Worm (Caenorhabditis elegans): Measurements from ENCODE around the gene W01C8.1.
A peak's percentile ranks its signal among the peaks of the same experiment; 100 is the strongest.

Gene W01C8.1

ce11 chrX:5699555-5699954 lies 7.4 kb downstream of the W01C8.1 start:
- TF ChIP-seq flt-1 (GFP tag; IDR thresholded peaks at IDR 0.05) (no peak), med-1 (GFP tag; optimal IDR thresholded peaks at IDR 0.05; ENCODE audit: insufficient read depth) (no peak), klf-2 (GFP tag; conservative IDR thresholded peaks at IDR 0.05) (no peak), ref-1 (GFP tag; conservative IDR thresholded peaks at IDR 0.05) (no peak), T22C8.4 (GFP tag; IDR thresholded peaks at IDR 0.05) (no peak), ztf-29 (GFP tag; IDR thresholded peaks at IDR 0.05) (no peak), cog-1 (tag; optimal IDR thresholded peaks at IDR 0.05) (no peak), tab-1 (GFP tag; IDR thresholded peaks at IDR 0.05) (no peak), ztf-23 (GFP tag; IDR thresholded peaks at IDR 0.05) (no peak)

- TF ChIP-seq flt-1 (GFP tag; IDR thresholded peaks at IDR 0.05) (peak; percentile 99), cog-1 (tag; optimal IDR thresholded peaks at IDR 0.05) (peak; percentile 77), klf-2 (GFP tag; conservative IDR thresholded peaks at IDR 0.05) (peak; percentile 92), med-1 (GFP tag; optimal IDR thresholded peaks at IDR 0.05; ENCODE audit: insufficient read depth) (peak; percentile 81), T22C8.4 (GFP tag; IDR thresholded peaks at IDR 0.05) (peak; percentile 97), ztf-23 (GFP tag; IDR thresholded peaks at IDR 0.05) (peak; percentile 97), ref-1 (GFP tag; conservative IDR thresholded peaks at IDR 0.05) (peak; percentile 92), ztf-29 (GFP tag; IDR thresholded peaks at IDR 0.05) (peak; percentile 92), tab-1 (GFP tag; IDR thresholded peaks at IDR 0.05) (peak; percentile 98)
Observed at ce11 chrX:5707809-5708208, 15.6 kb downstream of the W01C8.1 start.

ce11 chrX:5709205-5709604 lies 17.0 kb downstream of the W01C8.1 start:
- TF ChIP-seq flt-1 (GFP tag; IDR thresholded peaks at IDR 0.05): no peak
- no peak for TF ChIP-seq med-1 (GFP tag; optimal IDR thresholded peaks at IDR 0.05; ENCODE audit: insufficient read depth)
- TF ChIP-seq ref-1 (GFP tag; conservative IDR thresholded peaks at IDR 0.05): no peak
- no peak for TF ChIP-seq klf-2 (GFP tag; conservative IDR thresholded peaks at IDR 0.05)
- no peak for TF ChIP-seq T22C8.4 (GFP tag; IDR thresholded peaks at IDR 0.05)
- TF ChIP-seq ztf-23 (GFP tag; IDR thresholded peaks at IDR 0.05): no peak
- TF ChIP-seq cog-1 (tag; optimal IDR thresholded peaks at IDR 0.05): no peak
- no peak for TF ChIP-seq ztf-29 (GFP tag; IDR thresholded peaks at IDR 0.05)
- no peak for TF ChIP-seq tab-1 (GFP tag; IDR thresholded peaks at IDR 0.05)

- TF ChIP-seq ztf-23 (GFP tag; IDR thresholded peaks at IDR 0.05) (no peak), flt-1 (GFP tag; IDR thresholded peaks at IDR 0.05) (no peak), tab-1 (GFP tag; IDR thresholded peaks at IDR 0.05) (no peak)
Observed at ce11 chrX:5710637-5711036, 18.4 kb downstream of the W01C8.1 start, which contains the start of gene cat-1. Gene cat-1, minus strand, starts transcription at chrX:5710737.

- TF ChIP-seq flt-1 (GFP tag; IDR thresholded peaks at IDR 0.05) (peak; percentile 40; the same call in 1 of the 2 replicates), med-1 (GFP tag; optimal IDR thresholded peaks at IDR 0.05; ENCODE audit: insufficient read depth) (no peak), cog-1 (tag; optimal IDR thresholded peaks at IDR 0.05) (no peak), tab-1 (GFP tag; IDR thresholded peaks at IDR 0.05) (no peak; the same call in 1 of the 2 replicates), ztf-23 (GFP tag; IDR thresholded peaks at IDR 0.05) (peak; percentile 38; the same call in 1 of the 2 replicates)
Observed at ce11 chrX:5713479-5713878, 21.3 kb downstream of the W01C8.1 start.

ce11 chrX:5714077-5714675 lies 22.0 kb downstream of the W01C8.1 start, which contains the start of gene cyp-43A1:
Gene cyp-43A1, plus strand, starts transcription at chrX:5714522.
- no peak for TF ChIP-seq klf-2 (GFP tag; conservative IDR thresholded peaks at IDR 0.05)
- TF ChIP-seq ztf-23 (GFP tag; IDR thresholded peaks at IDR 0.05): no peak
- no peak for TF ChIP-seq ref-1 (GFP tag; conservative IDR thresholded peaks at IDR 0.05)

- TF ChIP-seq ztf-23 (GFP tag; IDR thresholded peaks at IDR 0.05) (no peak), ztf-29 (GFP tag; IDR thresholded peaks at IDR 0.05) (no peak), T22C8.4 (GFP tag; IDR thresholded peaks at IDR 0.05) (no peak), tab-1 (GFP tag; IDR thresholded peaks at IDR 0.05) (no peak), med-1 (GFP tag; optimal IDR thresholded peaks at IDR 0.05; ENCODE audit: insufficient read depth) (no peak), flt-1 (GFP tag; IDR thresholded peaks at IDR 0.05) (no peak)
Observed at ce11 chrX:5715369-5715768, 23.2 kb downstream of the W01C8.1 start.

ce11 chrX:5715831-5716364 lies 23.7 kb downstream of the W01C8.1 start:
- no peak for TF ChIP-seq cog-1 (tag; optimal IDR thresholded peaks at IDR 0.05)
- no peak for TF ChIP-seq T22C8.4 (GFP tag; IDR thresholded peaks at IDR 0.05)
- TF ChIP-seq med-1 (GFP tag; optimal IDR thresholded peaks at IDR 0.05; ENCODE audit: insufficient read depth): no peak
- TF ChIP-seq ztf-23 (GFP tag; IDR thresholded peaks at IDR 0.05): no peak
- no peak for TF ChIP-seq klf-2 (GFP tag; conservative IDR thresholded peaks at IDR 0.05)
- no peak for TF ChIP-seq flt-1 (GFP tag; IDR thresholded peaks at IDR 0.05)
- no peak for TF ChIP-seq tab-1 (GFP tag; IDR thresholded peaks at IDR 0.05)
- TF ChIP-seq ref-1 (GFP tag; conservative IDR thresholded peaks at IDR 0.05): no peak
- TF ChIP-seq ztf-29 (GFP tag; IDR thresholded peaks at IDR 0.05): no peak

- no peak for TF ChIP-seq ref-1 (GFP tag; conservative IDR thresholded peaks at IDR 0.05)
- TF ChIP-seq klf-2 (GFP tag; conservative IDR thresholded peaks at IDR 0.05): no peak
- no peak for TF ChIP-seq ztf-23 (GFP tag; IDR thresholded peaks at IDR 0.05)
- TF ChIP-seq ztf-29 (GFP tag; IDR thresholded peaks at IDR 0.05): no peak
- TF ChIP-seq T22C8.4 (GFP tag; IDR thresholded peaks at IDR 0.05): no peak
- no peak for TF ChIP-seq flt-1 (GFP tag; IDR thresholded peaks at IDR 0.05)
- no peak for TF ChIP-seq med-1 (GFP tag; optimal IDR thresholded peaks at IDR 0.05; ENCODE audit: insufficient read depth)
- no peak for TF ChIP-seq tab-1 (GFP tag; IDR thresholded peaks at IDR 0.05)
- TF ChIP-seq cog-1 (tag; optimal IDR thresholded peaks at IDR 0.05): no peak
Observed at ce11 chrX:5720124-5720523, 27.9 kb downstream of the W01C8.1 start, which contains the start of gene C41G11.1. Gene C41G11.1, minus strand, starts transcription at chrX:5720224.

ce11 chrX:5720929-5721328 lies 28.7 kb downstream of the W01C8.1 start:
- no peak for TF ChIP-seq cog-1 (tag; optimal IDR thresholded peaks at IDR 0.05)
- no peak for TF ChIP-seq ztf-29 (GFP tag; IDR thresholded peaks at IDR 0.05)
- TF ChIP-seq med-1 (GFP tag; optimal IDR thresholded peaks at IDR 0.05; ENCODE audit: insufficient read depth): no peak
- TF ChIP-seq T22C8.4 (GFP tag; IDR thresholded peaks at IDR 0.05): no peak
- TF ChIP-seq tab-1 (GFP tag; IDR thresholded peaks at IDR 0.05): no peak
- TF ChIP-seq flt-1 (GFP tag; IDR thresholded peaks at IDR 0.05): no peak
- TF ChIP-seq ref-1 (GFP tag; conservative IDR thresholded peaks at IDR 0.05): no peak
- no peak for TF ChIP-seq ztf-23 (GFP tag; IDR thresholded peaks at IDR 0.05)
- no peak for TF ChIP-seq klf-2 (GFP tag; conservative IDR thresholded peaks at IDR 0.05)
